Worm (Caenorhabditis elegans) whole organism, young adult: ENCODE results near the gene K09F6.3.

ENCODE experiments used
- F22D6.2 ChIP-seq: sonication (generic microtip); optimal IDR thresholded peaks from 2 replicates; lab custom pipeline; 2016; ENCODE audit warnings: mild to moderate bottlenecking, missing genetic modification characterization, missing compliant biosample characterization
- F23B12.7 ChIP-seq: sonication (generic microtip); optimal IDR thresholded peaks from 2 replicates; lab custom pipeline; 2017; ENCODE audit warnings: missing genetic modification characterization, mild to moderate bottlenecking, missing compliant biosample characterization, antibody characterized with exemption, moderate library complexity; ENCODE audit not compliant: insufficient read depth
- F57A8.1 ChIP-seq: fragments of 200-800 bp; sonication (Bioruptor generic); optimal IDR thresholded peaks from 2 replicates; lab custom pipeline; 2018; ENCODE audit warnings: mild to moderate bottlenecking, missing genetic modification characterization, moderate library complexity, missing compliant biosample characterization
- T26A5.8 ChIP-seq: sonication (generic microtip); optimal IDR thresholded peaks from 2 replicates; lab custom pipeline; 2016; ENCODE audit warnings: missing genetic modification characterization, missing compliant biosample characterization
- Y53F4B.3 ChIP-seq: fragments of 200-800 bp; sonication (Bioruptor generic); IDR thresholded peaks from 2 replicates; pipeline ENCODE4 v1.3.6; 2022; ENCODE audit warnings: missing genetic modification reagents, missing genetic modification characterization, missing compliant biosample characterization
- Y79H2A.3 ChIP-seq: fragments of 200-800 bp; sonication (Bioruptor generic); conservative IDR thresholded peaks from 2 replicates; pipeline ENCODE4 v1.3.6; 2022; ENCODE audit warnings: missing genetic modification reagents, missing genetic modification characterization, missing compliant biosample characterization
- ama-1 ChIP-seq, 3 experiments: fragments of 150-350 bp in 1 of 3; sonication (generic microtip) in 2 of 3; optimal IDR thresholded peaks; 2 replicates each; lab custom pipeline; 2014 to 2018; ENCODE audit warnings: missing biosample characterization in 2 of 3, missing genetic modification characterization in 2 of 3, missing genetic modification reagents in 2 of 3
- atf-7 ChIP-seq: sonication (generic microtip); optimal IDR thresholded peaks from 2 replicates; lab custom pipeline; 2017; ENCODE audit warnings: mild to moderate bottlenecking, missing genetic modification characterization, missing compliant biosample characterization
- athp-1 ChIP-seq: sonication (generic microtip); optimal IDR thresholded peaks from 2 replicates; lab custom pipeline; 2017; ENCODE audit warnings: mild to moderate bottlenecking, missing genetic modification characterization, missing compliant biosample characterization
- attf-5 ChIP-seq: fragments of 200-800 bp; sonication (Bioruptor generic); optimal IDR thresholded peaks from 2 replicates; lab custom pipeline; 2018; ENCODE audit warnings: mild to moderate bottlenecking, missing genetic modification characterization, missing compliant biosample characterization
- bed-2 ChIP-seq: fragments of 200-800 bp; sonication (Bioruptor generic); IDR thresholded peaks from 2 replicates; pipeline ENCODE4 v1.3.6; 2022; ENCODE audit warnings: missing genetic modification reagents, missing genetic modification characterization, missing compliant biosample characterization
- ceh-100 ChIP-seq: fragments of 200-800 bp; sonication (Bioruptor generic); IDR thresholded peaks from 2 replicates; pipeline ENCODE4 v1.3.6; 2022; ENCODE audit warnings: missing genetic modification reagents, missing genetic modification characterization, missing compliant biosample characterization
- ceh-58 ChIP-seq: fragments of 200-800 bp; sonication (Bioruptor generic); IDR thresholded peaks from 2 replicates; pipeline ENCODE4 v1.3.6; 2022; ENCODE audit warnings: missing genetic modification characterization, missing compliant biosample characterization
- chd-7 ChIP-seq: sonication (generic microtip); optimal IDR thresholded peaks from 2 replicates; lab custom pipeline; 2016; ENCODE audit warnings: mild to moderate bottlenecking, missing genetic modification characterization, moderate library complexity, missing compliant biosample characterization
- dox-1 ChIP-seq: fragments of 200-800 bp; sonication (Bioruptor generic); IDR thresholded peaks from 2 replicates; pipeline ENCODE4 v1.3.6; 2022; ENCODE audit warnings: missing genetic modification reagents, missing genetic modification characterization, missing compliant biosample characterization
- egl-18 ChIP-seq: fragments of 200-800 bp; sonication (Bioruptor generic); IDR thresholded peaks from 2 replicates; pipeline ENCODE4 v1.3.6; 2022; ENCODE audit warnings: missing genetic modification reagents, missing genetic modification characterization, missing compliant biosample characterization
- hlh-26 ChIP-seq: fragments of 200-800 bp; sonication (Bioruptor generic); conservative IDR thresholded peaks from 2 replicates; pipeline ENCODE4 v1.3.6; 2022; ENCODE audit warnings: missing genetic modification reagents, missing genetic modification characterization, missing compliant biosample characterization
- hsf-1 ChIP-seq: fragments of 200-800 bp; sonication (Bioruptor generic); IDR thresholded peaks from 2 replicates; pipeline ENCODE4 v1.3.6; 2022; ENCODE audit warnings: missing genetic modification reagents, missing genetic modification characterization, missing compliant biosample characterization
- let-607 ChIP-seq, 2 experiments: fragments of 200-800 bp in 1 of 2; sonication (Bioruptor generic) in 1 of 2; sonication (generic microtip) in 1 of 2; optimal IDR thresholded peaks; 2 replicates each; lab custom pipeline; 2016 to 2018; ENCODE audit warnings: mild to moderate bottlenecking in 2 of 2, missing compliant biosample characterization in 2 of 2, missing genetic modification characterization in 2 of 2, moderate library complexity in 2 of 2, missing genotype in 1 of 2
- lin-26 ChIP-seq: fragments of 200-800 bp; sonication (Bioruptor generic); IDR thresholded peaks from 2 replicates; pipeline ENCODE4 v1.3.6; 2022; ENCODE audit warnings: missing genetic modification reagents, missing genetic modification characterization, missing compliant biosample characterization
- madf-6 ChIP-seq: fragments of 200-800 bp; sonication (Bioruptor generic); IDR thresholded peaks from 2 replicates; pipeline ENCODE4 v1.3.6; 2022; ENCODE audit warnings: missing genetic modification reagents, missing genetic modification characterization, missing compliant biosample characterization
- mel-28 ChIP-seq: sonication (generic microtip); optimal IDR thresholded peaks from 2 replicates; lab custom pipeline; 2016; ENCODE audit warnings: borderline replicate concordance, mild to moderate bottlenecking, missing genetic modification characterization, missing compliant biosample characterization
- nfya-1 ChIP-seq: sonication (generic microtip); optimal IDR thresholded peaks from 2 replicates; lab custom pipeline; 2017; ENCODE audit warnings: antibody characterized with exemption, missing compliant biosample characterization, missing genetic modification characterization, borderline replicate concordance; ENCODE audit not compliant: insufficient read depth
- nhr-80 ChIP-seq: sonication (generic microtip); optimal IDR thresholded peaks from 2 replicates; lab custom pipeline; 2016; ENCODE audit warnings: missing genetic modification characterization, missing compliant biosample characterization
- rcor-1 ChIP-seq: fragments of 200-800 bp; sonication (Bioruptor generic); IDR thresholded peaks from 2 replicates; pipeline ENCODE4 v1.3.6; 2022; ENCODE audit warnings: missing genetic modification reagents, missing genetic modification characterization, missing compliant biosample characterization
- rec-8 ChIP-seq, 2 experiments: sonication (generic microtip); optimal IDR thresholded peaks; 2 replicates each; lab custom pipeline; 2016; ENCODE audit warnings: mild to moderate bottlenecking in 2 of 2, missing genetic modification characterization in 2 of 2, missing genetic modification reagents in 2 of 2, missing genotype in 2 of 2, missing biosample characterization in 1 of 2, missing compliant biosample characterization in 1 of 2, moderate library complexity in 1 of 2
- rpc-1 ChIP-seq, 2 experiments: fragments of 150-350 bp in 1 of 2; sonication (generic microtip) in 1 of 2; optimal IDR thresholded peaks; 2 replicates each; lab custom pipeline; 2014 to 2018; ENCODE audit warnings: missing biosample characterization in 1 of 2, missing genetic modification characterization in 1 of 2, missing genetic modification reagents in 1 of 2, missing genotype in 1 of 2
- sdz-38 ChIP-seq: sonication (generic microtip); optimal IDR thresholded peaks from 2 replicates; lab custom pipeline; 2016; ENCODE audit warnings: missing genotype, missing genetic modification characterization, missing compliant biosample characterization
- sea-2 ChIP-seq: fragments of 200-800 bp; sonication (Bioruptor generic); IDR thresholded peaks from 2 replicates; pipeline ENCODE4 v1.3.6; 2022; ENCODE audit warnings: missing genetic modification characterization, missing compliant biosample characterization
- snpc-1.3 ChIP-seq: sonication (generic microtip); optimal IDR thresholded peaks from 2 replicates; lab custom pipeline; 2017; ENCODE audit warnings: missing genetic modification characterization, mild to moderate bottlenecking, missing compliant biosample characterization, antibody characterized with exemption, moderate library complexity, missing genotype, missing genetic modification reagents; ENCODE audit not compliant: insufficient read depth
- somi-1 ChIP-seq: fragments of 200-800 bp; sonication (Bioruptor generic); optimal IDR thresholded peaks from 2 replicates; lab custom pipeline; 2018; ENCODE audit warnings: mild to moderate bottlenecking, missing genetic modification characterization, missing compliant biosample characterization
- tbx-9 ChIP-seq: sonication (generic microtip); optimal IDR thresholded peaks from 2 replicates; lab custom pipeline; 2016; ENCODE audit warnings: borderline replicate concordance, missing genetic modification characterization, inconsistent platforms, missing compliant biosample characterization
- unc-62 ChIP-seq: fragments of 150-350 bp; optimal IDR thresholded peaks from 2 replicates; lab custom pipeline; 2014; ENCODE audit warnings: missing biosample characterization, missing genetic modification reagents, missing genetic modification characterization
- xnd-1 ChIP-seq: sonication (generic microtip); optimal IDR thresholded peaks from 2 replicates; lab custom pipeline; 2016; ENCODE audit warnings: missing genotype, missing genetic modification reagents, missing genetic modification characterization, missing compliant biosample characterization
- zfh-2 ChIP-seq: fragments of 200-800 bp; sonication (Bioruptor generic); conservative IDR thresholded peaks from 2 replicates; pipeline ENCODE4 v1.3.6; 2022; ENCODE audit warnings: missing genetic modification reagents, missing genetic modification characterization, missing compliant biosample characterization
- ztf-22 ChIP-seq: fragments of 200-800 bp; sonication (Bioruptor generic); optimal IDR thresholded peaks from 2 replicates; lab custom pipeline; 2018; ENCODE audit warnings: mild to moderate bottlenecking, missing genetic modification characterization, moderate library complexity, missing compliant biosample characterization
- ztf-26 ChIP-seq: sonication (generic microtip); optimal IDR thresholded peaks from 2 replicates; lab custom pipeline; 2017; ENCODE audit warnings: missing genetic modification characterization, missing compliant biosample characterization
- ztf-6 ChIP-seq: fragments of 200-800 bp; sonication (Bioruptor generic); IDR thresholded peaks from 2 replicates; pipeline ENCODE4 v1.3.6; 2022; ENCODE audit warnings: missing genetic modification reagents, missing genetic modification characterization, missing compliant biosample characterization

K09F6.3 gene

DNA sequence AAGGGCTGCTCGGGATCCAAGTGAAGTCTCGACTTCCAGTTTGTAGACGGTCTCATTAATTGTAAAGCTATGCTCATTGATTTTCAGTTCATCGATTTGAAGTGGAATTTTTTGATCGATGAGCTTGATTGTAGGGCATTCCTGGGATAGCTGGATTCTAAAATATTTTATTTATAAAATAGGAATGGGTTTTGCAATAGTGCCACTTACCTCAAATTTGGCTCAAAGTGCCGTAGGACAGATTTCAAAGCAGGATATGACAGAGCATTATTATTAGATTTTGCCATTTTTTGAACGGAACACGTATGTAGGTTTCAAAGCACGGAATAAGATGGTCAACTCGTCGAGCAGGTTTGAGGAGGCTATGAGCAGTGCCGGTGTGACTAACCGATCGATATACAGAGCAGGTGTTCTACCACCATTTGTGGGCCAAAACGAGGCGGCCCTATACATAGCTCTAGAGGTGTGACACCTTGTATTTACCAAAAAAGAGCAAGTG, 40.9 kb downstream of the K09F6.3 start, which contains the start of gene fbxc-25 (continued):
- TF ChIP-seq let-607 (tag; optimal IDR thresholded peaks at IDR 0.05; lab: Kevin White, UChicago) (no peak), rpc-1 (optimal IDR thresholded peaks at IDR 0.05; lab: Kevin White, UChicago) (no peak), rpc-1 (tag; optimal IDR thresholded peaks at IDR 0.05; lab: Kevin White, UChicago) (no peak), sdz-38 (tag; lab: Kevin White, UChicago) (no peak)

DNA sequence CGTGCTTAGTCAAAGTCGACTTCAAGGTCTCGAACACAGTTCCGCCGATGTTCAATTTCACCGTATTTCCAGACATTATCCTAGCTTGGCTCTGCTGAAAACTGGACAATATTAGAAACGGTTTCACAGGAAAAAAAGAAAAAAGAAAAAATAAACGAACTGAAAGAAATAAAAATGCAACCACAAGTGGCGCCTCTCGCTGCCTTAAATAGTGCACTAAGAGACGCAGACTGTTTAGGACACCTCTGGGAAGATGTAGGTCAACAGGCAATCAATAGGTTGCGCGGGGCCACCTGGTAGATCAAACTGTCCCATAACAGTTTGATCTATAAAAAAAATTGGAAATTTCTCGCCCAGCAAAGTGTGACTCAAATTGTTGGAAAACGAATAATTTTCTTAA, 43.8 kb downstream of the K09F6.3 start, which contains the start of gene B0281.4:
TSS of gene B0281.4 (minus strand) at position 101 of the 400 bp plus-strand sequence.
- TF ChIP-seq unc-62, result no peak
- TF ChIP-seq athp-1 (tag; lab: Kevin White, UChicago), result no peak
- TF ChIP-seq xnd-1, result no peak
- TF ChIP-seq rcor-1 (GFP tag; lab: Robert Waterston, UW), result no peak
- no peak for TF ChIP-seq hsf-1 (GFP tag; lab: Robert Waterston, UW)

DNA sequence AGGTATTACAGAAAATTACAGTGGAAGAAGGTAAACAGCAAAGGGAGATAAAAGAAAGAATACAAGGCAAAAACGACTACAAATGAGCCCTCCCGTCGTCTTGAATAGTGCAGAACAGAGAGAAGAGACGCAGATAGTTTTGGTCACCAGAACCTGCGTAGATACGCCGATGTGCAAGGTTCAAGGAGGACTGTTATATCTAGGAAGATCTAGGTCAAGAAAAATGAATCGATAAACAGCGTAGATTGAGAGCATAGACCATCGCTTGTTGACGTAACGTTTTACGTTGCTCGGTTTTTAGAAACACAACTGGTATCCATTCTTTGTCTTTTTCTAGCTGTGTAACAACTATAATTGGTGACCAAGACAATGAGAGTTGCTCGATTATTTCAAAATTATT, 45.9 kb downstream of the K09F6.3 start, which contains the start of gene B0281.5:
TSS of gene B0281.5 (minus strand) at position 101 of the 400 bp plus-strand sequence.
- TF ChIP-seq F22D6.2 (no peak), lin-26 (GFP tag; lab: Robert Waterston, UW) (no peak), Y79H2A.3 (GFP tag; lab: Robert Waterston, UW) (no peak), ama-1 (optimal IDR thresholded peaks at IDR 0.05; lab: Kevin White, UChicago) (no peak), ama-1 (GFP tag; optimal IDR thresholded peaks at IDR 0.05; lab: Kevin White, UChicago) (no peak), dox-1 (no peak), ztf-22 (no peak), F57A8.1 (no peak), F23B12.7 (no peak), nfya-1 (no peak), egl-18 (GFP tag; lab: Robert Waterston, UW) (no peak), snpc-1.3 (no peak), rec-8 (tag; optimal IDR thresholded peaks at IDR 0.05; lab: Kevin White, UChicago) (no peak), Y53F4B.3 (GFP tag; lab: Robert Waterston, UW) (no peak), atf-7 (tag; lab: Kevin White, UChicago) (no peak), somi-1 (GFP tag; lab: Kevin White, UChicago) (no peak), mel-28 (tag; lab: Kevin White, UChicago) (no peak), nhr-80 (tag; lab: Kevin White, UChicago) (no peak), bed-2 (no peak), ceh-58 (GFP tag; lab: Robert Waterston, UW) (no peak), chd-7 (tag; lab: Kevin White, UChicago) (no peak)

DNA sequence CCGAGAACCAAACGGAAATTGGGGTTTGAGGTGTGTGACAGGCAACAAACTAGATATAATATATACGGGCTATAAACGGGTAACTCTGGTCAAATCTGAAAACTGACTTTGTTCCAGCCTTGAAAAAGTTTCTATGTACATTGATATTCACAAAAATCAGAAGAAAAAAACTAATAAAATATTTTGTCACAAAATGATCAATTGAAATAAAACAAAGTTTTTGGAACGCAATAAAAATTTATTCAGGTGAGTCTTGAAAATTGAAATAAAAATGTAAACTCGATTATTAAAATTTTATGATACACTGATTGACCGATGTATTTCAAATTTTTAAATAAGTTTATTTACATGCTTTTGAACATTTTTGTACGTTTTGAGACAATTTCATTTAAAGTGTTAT, 47.4 kb downstream of the K09F6.3 start, which contains the start of gene B0281.6:
TSS of gene B0281.6 (minus strand) at position 101 of the 400 bp plus-strand sequence.
- TF ChIP-seq tbx-9 (tag; lab: Kevin White, UChicago) (no peak), sea-2 (no peak), T26A5.8 (tag; lab: Kevin White, UChicago) (no peak), ztf-6 (GFP tag; lab: Robert Waterston, UW) (no peak), zfh-2 (GFP tag; lab: Robert Waterston, UW) (no peak), Y53F4B.3 (GFP tag; lab: Robert Waterston, UW) (no peak), madf-6 (GFP tag; lab: Robert Waterston, UW) (no peak), ztf-26 (tag; lab: Kevin White, UChicago) (no peak), Y79H2A.3 (GFP tag; lab: Robert Waterston, UW) (no peak), hlh-26 (GFP tag; lab: Robert Waterston, UW) (no peak), egl-18 (GFP tag; lab: Robert Waterston, UW) (no peak), ceh-100 (no peak), attf-5 (GFP tag; lab: Kevin White, UChicago) (no peak)
